Fruit fly (Drosophila melanogaster) whole organism, prepupa: ENCODE data around the gene ppl.

ENCODE experiments used
- CG11294 ChIP-seq: fragments of 200-800 bp; sonication (Bioruptor generic); IDR thresholded peaks from 2 replicates; pipeline ENCODE4 v1.3.6; 2022; ENCODE audit warnings: missing biosample characterization, missing genetic modification characterization
- CG11762 ChIP-seq: fragments of 200-800 bp; sonication (Bioruptor generic); optimal IDR thresholded peaks from 3 replicates; lab custom pipeline; 2016; ENCODE audit warnings: missing biosample characterization, missing genetic modification characterization; ENCODE audit not compliant: insufficient read depth
- CG11902 ChIP-seq: fragments of 200-800 bp; sonication (Bioruptor generic); optimal IDR thresholded peaks from 3 replicates; lab custom pipeline; 2016; ENCODE audit warnings: missing biosample characterization, missing genetic modification characterization
- CG1621 ChIP-seq: fragments of 200-800 bp; sonication (Bioruptor generic); optimal IDR thresholded peaks from 3 replicates; lab custom pipeline; 2018; ENCODE audit warnings: missing biosample characterization, mild to moderate bottlenecking, missing genetic modification characterization
- CG3032 ChIP-seq: fragments of 200-800 bp; optimal IDR thresholded peaks from 2 replicates; lab custom pipeline; 2019; ENCODE audit warnings: missing biosample characterization, mild to moderate bottlenecking, missing genetic modification characterization, moderate library complexity
- CG34406 ChIP-seq: fragments of 200-800 bp; sonication (Bioruptor generic); optimal IDR thresholded peaks from 3 replicates; lab custom pipeline; 2016; ENCODE audit warnings: missing biosample characterization, missing genetic modification characterization
- CG4318 ChIP-seq: fragments of 200-800 bp; sonication (Bioruptor generic); optimal IDR thresholded peaks from 3 replicates; lab custom pipeline; 2017; ENCODE audit warnings: missing biosample characterization, mild to moderate bottlenecking, missing genetic modification characterization
- CG6792 ChIP-seq: fragments of 200-800 bp; sonication (Bioruptor generic); optimal IDR thresholded peaks from 3 replicates; lab custom pipeline; 2016; ENCODE audit warnings: missing biosample characterization, missing genetic modification characterization
- CG6808 ChIP-seq: fragments of 200-800 bp; sonication (Bioruptor generic); optimal IDR thresholded peaks from 3 replicates; lab custom pipeline; 2017; ENCODE audit warnings: missing biosample characterization, missing genetic modification characterization, mild to moderate bottlenecking, moderate library complexity, missing genetic modification reagents
- CG8632 ChIP-seq: fragments of 200-800 bp; sonication (Bioruptor generic); optimal IDR thresholded peaks from 3 replicates; lab custom pipeline; 2016; ENCODE audit warnings: missing biosample characterization, missing genetic modification characterization
- CG9139 ChIP-seq: fragments of 200-800 bp; sonication (Bioruptor generic); optimal IDR thresholded peaks from 3 replicates; lab custom pipeline; 2017; ENCODE audit warnings: missing biosample characterization, mild to moderate bottlenecking, missing genetic modification characterization
- Eip78C ChIP-seq: fragments of 200-800 bp; sonication (Bioruptor generic); peaks from one replicate; lab custom pipeline; 2016; ENCODE audit warnings: missing biosample characterization, missing genetic modification characterization
- Eip93F ChIP-seq: fragments of 200-800 bp; sonication (Bioruptor generic); optimal IDR thresholded peaks from 2 replicates; lab custom pipeline; 2016; ENCODE audit warnings: missing biosample characterization, mild to moderate bottlenecking, missing genetic modification characterization
- Ets96B ChIP-seq: fragments of 200-800 bp; optimal IDR thresholded peaks from 2 replicates; lab custom pipeline; 2019; ENCODE audit warnings: missing biosample characterization, mild to moderate bottlenecking, missing genetic modification characterization, moderate library complexity
- Gug ChIP-seq: fragments of 200-800 bp; sonication (Bioruptor generic); IDR thresholded peaks from 2 replicates; pipeline ENCODE4 v1.3.6; 2022; ENCODE audit warnings: missing biosample characterization, missing genetic modification characterization
- Hr39 ChIP-seq: fragments of 200-800 bp; sonication (Bioruptor generic); optimal IDR thresholded peaks from 2 replicates; lab custom pipeline; 2016; ENCODE audit warnings: missing biosample characterization, missing genetic modification characterization
- Lpt ChIP-seq: fragments of 200-800 bp; sonication (Bioruptor generic); optimal IDR thresholded peaks from 3 replicates; lab custom pipeline; 2016; ENCODE audit warnings: missing biosample characterization, missing genetic modification characterization
- Met ChIP-seq: fragments of 200-800 bp; sonication (Bioruptor generic); optimal IDR thresholded peaks from 3 replicates; lab custom pipeline; 2016; ENCODE audit warnings: missing biosample characterization, missing genetic modification characterization
- Smox ChIP-seq: fragments of 200-800 bp; sonication (Bioruptor generic); optimal IDR thresholded peaks from 3 replicates; lab custom pipeline; 2016; ENCODE audit warnings: missing biosample characterization, missing genetic modification characterization
- Sox15 ChIP-seq: fragments of 200-800 bp; sonication (Bioruptor generic); optimal IDR thresholded peaks from 3 replicates; lab custom pipeline; 2016; ENCODE audit warnings: missing biosample characterization, missing genetic modification characterization
- achi ChIP-seq: fragments of 200-800 bp; sonication (Bioruptor generic); optimal IDR thresholded peaks from 3 replicates; lab custom pipeline; 2016; ENCODE audit warnings: missing biosample characterization, missing genetic modification characterization
- acj6 ChIP-seq: fragments of 200-800 bp; sonication (Bioruptor generic); optimal IDR thresholded peaks from 3 replicates; lab custom pipeline; 2016; ENCODE audit warnings: missing biosample characterization, missing genetic modification characterization
- dac ChIP-seq: fragments of 200-800 bp; sonication (Bioruptor generic); optimal IDR thresholded peaks from 2 replicates; lab custom pipeline; 2017; ENCODE audit warnings: missing biosample characterization, mild to moderate bottlenecking, missing genetic modification characterization
- dsx ChIP-seq: fragments of 200-800 bp; optimal IDR thresholded peaks from 3 replicates; lab custom pipeline; 2019; ENCODE audit warnings: missing biosample characterization, mild to moderate bottlenecking, missing genetic modification characterization, moderate library complexity; ENCODE audit not compliant: poor library complexity, severe bottlenecking
- eg ChIP-seq: fragments of 200-800 bp; sonication (Bioruptor generic); IDR thresholded peaks from 3 replicates; pipeline ENCODE4 v1.3.6; 2022; ENCODE audit warnings: missing biosample characterization, missing genetic modification characterization
- esn ChIP-seq: fragments of 200-800 bp; sonication (Bioruptor generic); optimal IDR thresholded peaks from 2 replicates; lab custom pipeline; 2016; ENCODE audit warnings: missing biosample characterization, mild to moderate bottlenecking, missing genetic modification characterization, moderate library complexity
- fd59A ChIP-seq: fragments of 200-800 bp; sonication (Bioruptor generic); optimal IDR thresholded peaks from 2 replicates; lab custom pipeline; 2017; ENCODE audit warnings: missing biosample characterization, mild to moderate bottlenecking, missing genetic modification characterization, missing genetic modification reagents
- fkh ChIP-seq: fragments of 200-800 bp; sonication (Bioruptor generic); optimal IDR thresholded peaks from 3 replicates; lab custom pipeline; 2017; ENCODE audit warnings: missing biosample characterization, mild to moderate bottlenecking, missing genetic modification characterization, moderate library complexity
- net ChIP-seq: fragments of 200-800 bp; sonication (Bioruptor generic); optimal IDR thresholded peaks from 3 replicates; lab custom pipeline; 2016; ENCODE audit warnings: missing biosample characterization, missing genetic modification characterization
- pdm3 ChIP-seq: fragments of 200-800 bp; sonication (Bioruptor generic); optimal IDR thresholded peaks from 3 replicates; lab custom pipeline; 2016; ENCODE audit warnings: missing biosample characterization, missing genetic modification characterization
- salr ChIP-seq, 2 experiments: fragments of 200-800 bp; sonication (Bioruptor generic); optimal IDR thresholded peaks; 3 replicates each; lab custom pipeline; 2016 to 2018; ENCODE audit warnings: missing biosample characterization in 2 of 2, missing genetic modification characterization in 2 of 2, mild to moderate bottlenecking in 1 of 2
- topi ChIP-seq: fragments of 200-800 bp; sonication (Bioruptor generic); optimal IDR thresholded peaks from 3 replicates; lab custom pipeline; 2016; ENCODE audit warnings: missing biosample characterization, missing genetic modification characterization
- vri ChIP-seq: fragments of 200-800 bp; sonication (Bioruptor generic); optimal IDR thresholded peaks from 3 replicates; lab custom pipeline; 2016; ENCODE audit warnings: missing biosample characterization, mild to moderate bottlenecking, missing genetic modification characterization

The ppl gene

DNA sequence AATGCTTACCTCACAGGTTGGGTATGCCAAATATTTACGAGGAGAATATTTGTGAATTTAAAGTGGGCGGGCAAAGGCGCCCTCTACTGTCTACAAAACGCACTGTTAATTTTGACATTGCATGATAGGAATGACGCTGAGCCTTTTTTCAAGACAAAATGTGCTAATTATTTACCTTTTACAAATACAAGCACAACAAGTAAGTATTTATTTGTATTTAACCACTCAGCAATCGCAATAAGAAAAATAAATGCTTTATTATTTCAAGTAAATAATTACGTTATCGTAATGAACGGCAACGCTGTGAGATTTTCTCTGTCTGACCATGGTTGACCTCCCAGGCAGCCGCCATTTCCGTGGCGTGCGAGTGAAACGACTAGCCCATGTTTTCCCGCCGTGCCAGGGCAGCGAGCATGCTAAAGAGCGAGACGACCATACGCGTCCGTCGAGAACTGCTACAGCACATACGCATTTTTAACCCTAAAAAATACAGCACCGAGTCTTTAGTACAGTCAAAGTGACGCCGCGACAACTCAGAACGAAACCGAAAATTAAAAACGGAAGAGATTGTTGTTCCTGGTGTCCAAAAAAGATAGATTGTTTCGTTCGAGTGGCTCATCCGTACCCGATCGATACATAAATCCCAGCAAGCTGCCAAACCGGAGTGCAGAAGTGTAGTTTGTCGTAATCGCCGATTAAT is 4.5 kb upstream of the ppl start, which contains the start of the genes CG12974 and pzg (continued):
- TF ChIP-seq achi (GFP tag; lab: Kevin White, UChicago) = peak; percentile 50
- no peak for TF ChIP-seq fd59A
- no peak for TF ChIP-seq Met
- peak; percentile 11 for TF ChIP-seq CG9139 (GFP tag; lab: Kevin White, UChicago)
- TF ChIP-seq Hr39 (GFP tag; lab: Kevin White, UChicago) = peak; percentile 74
- TF ChIP-seq pdm3 (GFP tag; lab: Kevin White, UChicago) = peak; percentile 61
- TF ChIP-seq Smox (GFP tag; lab: Kevin White, UChicago) = peak; percentile 44
- TF ChIP-seq CG6792 (GFP tag; lab: Kevin White, UChicago) = peak; percentile 25
- TF ChIP-seq CG11762 (GFP tag; lab: Kevin White, UChicago) = peak; percentile 5
- TF ChIP-seq dac (GFP tag; lab: Kevin White, UChicago) = no peak
- TF ChIP-seq vri (GFP tag; lab: Kevin White, UChicago) = peak; percentile 65
- TF ChIP-seq CG3032 (tag; lab: Kevin White, UChicago) = peak; percentile 69
- no peak for TF ChIP-seq CG11294
- no peak for TF ChIP-seq CG6808 (GFP tag; lab: Kevin White, UChicago)
- no peak for TF ChIP-seq Lpt
- peak in 1 of 2 experiments; percentile 32 for TF ChIP-seq salr (GFP tag; optimal IDR thresholded peaks at IDR 0.05; lab: Kevin White, UChicago)
- peak; percentile 67 for TF ChIP-seq esn (GFP tag; lab: Kevin White, UChicago)
- peak; percentile 70 for TF ChIP-seq topi (GFP tag; lab: Kevin White, UChicago)
- peak; percentile 15 for TF ChIP-seq CG34406 (GFP tag; lab: Kevin White, UChicago)
- peak; percentile 4 for TF ChIP-seq dsx (GFP tag; lab: Kevin White, UChicago)
- peak; percentile 23 for TF ChIP-seq CG4318 (GFP tag; lab: Kevin White, UChicago)
- peak; percentile 65 for TF ChIP-seq CG1621 (tag; lab: Kevin White, UChicago)
- TF ChIP-seq, all 60 proteins: peak for 44

dm6 chr3L:21284720-21285638 is 3.7 kb upstream of the ppl start:
- TF ChIP-seq fkh (GFP tag; lab: Kevin White, UChicago) (peak; percentile 35), vri (GFP tag; lab: Kevin White, UChicago) (peak; percentile 81), Eip78C (GFP tag; lab: Kevin White, UChicago) (peak; percentile 55), Gug (GFP tag; lab: Robert Waterston, UW) (no peak), Sox15 (no peak), Eip93F (GFP tag; lab: Kevin White, UChicago) (peak; percentile 37), CG11762 (GFP tag; lab: Kevin White, UChicago) (no peak)

dm6 chr3L:21283795-21284194 is 2.5 kb upstream of the ppl start:
- no peak for TF ChIP-seq net (GFP tag; lab: Kevin White, UChicago)
- no peak for TF ChIP-seq Ets96B (tag; lab: Kevin White, UChicago)
- TF ChIP-seq CG11902 (GFP tag; lab: Kevin White, UChicago) = no peak
- no peak for TF ChIP-seq CG9139 (GFP tag; lab: Kevin White, UChicago)
- no peak for TF ChIP-seq Lpt
- TF ChIP-seq eg (GFP tag; lab: Robert Waterston, UW) = no peak
- no peak for TF ChIP-seq acj6 (GFP tag; lab: Kevin White, UChicago)

- TF ChIP-seq CG9139 (GFP tag; lab: Kevin White, UChicago) (no peak), Eip93F (GFP tag; lab: Kevin White, UChicago) (peak; percentile 76), CG8632 (GFP tag; lab: Kevin White, UChicago) (no peak), vri (GFP tag; lab: Kevin White, UChicago) (peak; percentile 33)
- TF ChIP-seq, all 60 proteins: peak for 2
These were observed 1.4 kb upstream of the ppl start for dm6 chr3L:21282741-21283140.
